Worm (Caenorhabditis elegans): ENCODE measurements around the gene cyp-34A9.

The cyp-34A9 gene

DNA sequence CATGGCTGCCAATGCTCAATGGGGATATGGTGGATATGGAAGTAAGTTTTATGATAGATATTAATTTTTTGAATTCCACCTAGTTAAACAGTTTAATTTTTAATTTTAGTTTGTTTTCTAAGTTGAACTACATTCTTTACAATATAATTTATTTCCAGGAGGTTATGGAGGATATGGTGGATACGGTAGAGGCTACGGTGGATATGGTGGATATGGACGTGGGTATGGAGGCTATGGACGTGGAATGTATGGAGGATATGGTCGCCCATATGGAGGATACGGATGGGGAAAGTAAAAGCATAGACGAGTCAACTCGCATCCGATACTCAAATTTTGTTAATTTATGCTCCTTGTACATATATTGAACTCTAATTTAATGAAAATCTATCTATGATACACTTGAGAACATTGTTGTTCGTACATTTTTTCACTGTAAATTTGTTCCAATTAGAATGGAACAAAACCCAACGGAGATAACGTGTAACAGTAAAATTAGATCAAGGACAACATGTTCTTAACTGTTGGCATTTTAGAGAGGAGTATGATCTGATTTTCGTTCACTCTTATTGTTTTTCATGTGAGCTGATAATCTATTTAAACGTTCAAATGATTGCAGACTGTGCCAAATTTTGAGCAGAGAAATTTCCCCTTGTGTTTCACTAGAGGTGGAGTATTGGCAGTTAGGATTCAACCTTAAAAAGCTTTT lies 10.0 kb upstream of the cyp-34A9 start:
- TF ChIP-seq ceh-90 (tag; optimal IDR thresholded peaks at IDR 0.05) (no peak), swsn-7 (tag; optimal IDR thresholded peaks at IDR 0.05) (no peak), xbp-1 (tag; optimal IDR thresholded peaks at IDR 0.05) (no peak), nhr-20 (tag; optimal IDR thresholded peaks at IDR 0.05) (no peak), dpl-1 (GFP tag; optimal IDR thresholded peaks at IDR 0.05) (no peak), egl-13 (tag; optimal IDR thresholded peaks at IDR 0.05) (no peak), lin-39 (tag; optimal IDR thresholded peaks at IDR 0.05) (no peak), lin-13 (GFP tag; optimal IDR thresholded peaks at IDR 0.05) (no peak), ets-5 (GFP tag; IDR thresholded peaks at IDR 0.05) (no peak), jun-1 (tag; optimal IDR thresholded peaks at IDR 0.05) (no peak), lir-3 (tag; optimal IDR thresholded peaks at IDR 0.05; ENCODE audit: poor library complexity) (no peak), sptf-1 (tag; optimal IDR thresholded peaks at IDR 0.05) (no peak), unc-62 (GFP tag; optimal IDR thresholded peaks at IDR 0.05) (no peak), nhr-12 (tag; optimal IDR thresholded peaks at IDR 0.05) (no peak), C34B4.2 (tag; optimal IDR thresholded peaks at IDR 0.05) (no peak)

DNA sequence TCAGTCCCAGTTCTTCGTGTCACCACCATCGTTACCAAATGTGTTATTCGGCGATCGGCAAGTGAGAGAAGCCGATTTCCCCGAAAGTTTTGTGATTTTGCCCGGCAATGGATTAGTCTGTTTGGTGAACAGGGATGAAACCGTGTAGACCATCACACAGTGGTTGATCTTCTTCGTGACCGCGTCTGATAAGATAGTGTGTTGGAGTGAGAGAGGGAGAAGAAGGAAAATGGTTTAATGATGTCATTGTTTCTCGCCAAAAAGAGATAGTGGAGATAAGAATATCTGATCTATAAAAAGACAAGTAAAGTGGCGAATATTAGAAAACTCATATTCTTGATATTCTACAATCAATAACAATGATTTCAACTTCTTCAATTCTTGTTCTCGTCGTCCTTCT lies 9.5 kb upstream of the cyp-34A9 start, which contains the start of gene nlp-31:
Gene nlp-31, plus strand, starts transcription at position 237 of the 400 bp plus-strand sequence.
- TF ChIP-seq zip-4 (GFP tag; optimal IDR thresholded peaks at IDR 0.05): no peak
- no peak for TF ChIP-seq C04F5.9 (tag; optimal IDR thresholded peaks at IDR 0.05)
- TF ChIP-seq snu-23 (GFP tag; optimal IDR thresholded peaks at IDR 0.05): peak; percentile 27
- TF ChIP-seq ztf-4 (tag; optimal IDR thresholded peaks at IDR 0.05): peak; percentile 27
- no peak for TF ChIP-seq ama-1 (optimal IDR thresholded peaks at IDR 0.05)
- no peak for TF ChIP-seq irx-1 (tag; optimal IDR thresholded peaks at IDR 0.05)
- TF ChIP-seq tbx-2 (tag; optimal IDR thresholded peaks at IDR 0.05): peak; percentile 27
- no peak for TF ChIP-seq isw-1 (GFP tag; IDR thresholded peaks at IDR 0.05)
- no peak for TF ChIP-seq ceh-88 (GFP tag; IDR thresholded peaks at IDR 0.05)
- peak; percentile 29 for TF ChIP-seq nhr-90 (tag; optimal IDR thresholded peaks at IDR 0.05; ENCODE audit: poor library complexity)
- TF ChIP-seq unc-62 (GFP tag; optimal IDR thresholded peaks at IDR 0.05): no peak
- no peak for TF ChIP-seq egl-27 (tag; optimal IDR thresholded peaks at IDR 0.05)
- TF ChIP-seq Y116A8C.19 (tag; optimal IDR thresholded peaks at IDR 0.05; ENCODE audit: borderline replicate concordance): no peak
- no peak for TF ChIP-seq hlh-4 (tag; optimal IDR thresholded peaks at IDR 0.05)
- no peak for TF ChIP-seq mef-2 (tag; optimal IDR thresholded peaks at IDR 0.05)
- 0 out of 2 replicates have a peak, but pooled peaks have one; percentile 29 for TF ChIP-seq nhr-19 (GFP tag; conservative IDR thresholded peaks at IDR 0.05)
- peak; percentile 80 for TF ChIP-seq nhr-71 (tag; optimal IDR thresholded peaks at IDR 0.05)
- no peak for TF ChIP-seq ces-1 (GFP tag; optimal IDR thresholded peaks at IDR 0.05)
- no peak for TF ChIP-seq alr-1 (tag; optimal IDR thresholded peaks at IDR 0.05; ENCODE audit: borderline replicate concordance)
- peak; percentile 97 for TF ChIP-seq nhr-85 (tag)
- no peak for TF ChIP-seq hlh-17 (GFP tag; optimal IDR thresholded peaks at IDR 0.05; ENCODE audit: borderline replicate concordance)
- TF ChIP-seq blmp-1 (tag; optimal IDR thresholded peaks at IDR 0.05): peak; percentile 89
- TF ChIP-seq dsc-1 (tag; optimal IDR thresholded peaks at IDR 0.05): no peak
- TF ChIP-seq sup-37 (GFP tag; optimal IDR thresholded peaks at IDR 0.05): no peak
- TF ChIP-seq nhr-20 (tag; optimal IDR thresholded peaks at IDR 0.05): peak; percentile 88
- TF ChIP-seq nhr-84 (tag; optimal IDR thresholded peaks at IDR 0.05): no peak
- no peak for TF ChIP-seq nhr-76 (tag; optimal IDR thresholded peaks at IDR 0.05)
- TF ChIP-seq sptf-1 (tag; optimal IDR thresholded peaks at IDR 0.05): no peak
- no peak for TF ChIP-seq nhr-11 (tag; optimal IDR thresholded peaks at IDR 0.05)
- no peak for TF ChIP-seq elt-2 (tag; optimal IDR thresholded peaks at IDR 0.05)
- peak in 1 of 2 experiments; percentile 43 for TF ChIP-seq lin-35 (GFP tag; optimal IDR thresholded peaks at IDR 0.05)
- no peak for TF ChIP-seq fkh-8 (tag; optimal IDR thresholded peaks at IDR 0.05)
- no peak for TF ChIP-seq tlp-1 (tag; optimal IDR thresholded peaks at IDR 0.05)
- no peak for TF ChIP-seq fkh-10 (GFP tag; optimal IDR thresholded peaks at IDR 0.05)
- TF ChIP-seq hpl-2 (GFP tag; optimal IDR thresholded peaks at IDR 0.05): no peak
- no peak for TF ChIP-seq zag-1 (tag; optimal IDR thresholded peaks at IDR 0.05)
- no peak for TF ChIP-seq ceh-90 (tag; optimal IDR thresholded peaks at IDR 0.05)
- no peak for TF ChIP-seq ceh-82 (tag; optimal IDR thresholded peaks at IDR 0.05)
- no peak for TF ChIP-seq aly-2 (tag; optimal IDR thresholded peaks at IDR 0.05)
- TF ChIP-seq skn-1 (tag; optimal IDR thresholded peaks at IDR 0.05): no peak

All from whole organism, L1 larva.